Worm (Caenorhabditis elegans): Measurements from ENCODE around the gene mat-2.

Gene mat-2

DNA sequence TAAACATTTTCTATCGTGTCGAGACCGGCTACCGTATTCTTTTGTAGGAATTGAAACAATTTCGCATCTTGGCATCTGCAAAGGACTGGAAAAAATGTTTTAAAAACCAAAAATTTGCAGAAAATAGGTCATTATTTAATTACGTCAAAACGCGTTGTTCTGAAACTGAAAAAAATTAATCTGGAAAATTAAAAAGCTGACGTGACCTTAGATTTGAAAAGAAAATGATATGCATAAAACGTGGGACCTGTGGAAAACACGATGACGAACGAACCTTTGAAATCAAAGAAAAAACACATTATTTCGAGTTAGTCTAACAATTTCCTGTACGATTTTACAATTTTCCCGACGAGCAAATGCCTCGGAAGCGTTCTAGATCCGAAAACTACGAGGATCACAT is 8.4 kb upstream of the mat-2 start, which contains the start of gene C09H10.9:
TSS of gene C09H10.9 (plus strand) at position 301 of the 400 bp plus-strand sequence.
- TF ChIP-seq ceh-6 (GFP tag; optimal IDR thresholded peaks at IDR 0.05): no peak
- TF ChIP-seq ceh-22 (tag; optimal IDR thresholded peaks at IDR 0.05): no peak
- TF ChIP-seq hlh-8 (tag; optimal IDR thresholded peaks at IDR 0.05): no peak
- TF ChIP-seq Y22D7AL.16 (tag; optimal IDR thresholded peaks at IDR 0.05): no peak

ce11 chrII:11105981-11106711 is 6.4 kb upstream of the mat-2 start, which contains the start of gene nasp-1:
TSS of gene nasp-1 (plus strand) at chrII:11106612.
- no peak for TF ChIP-seq sox-2 (GFP tag; IDR thresholded peaks at IDR 0.05)

- no peak for TF ChIP-seq hlh-30 (tag; optimal IDR thresholded peaks at IDR 0.05; ENCODE audit: insufficient read depth)
- TF ChIP-seq ref-2 (tag; optimal IDR thresholded peaks at IDR 0.05): no peak
- TF ChIP-seq ceh-6 (GFP tag; optimal IDR thresholded peaks at IDR 0.05): no peak
- TF ChIP-seq ceh-14 (tag; optimal IDR thresholded peaks at IDR 0.05): no peak
Observed at ce11 chrII:11107828-11108227, 4.7 kb upstream of the mat-2 start, which contains the start of gene apc-17. TSS of gene apc-17 (plus strand) at chrII:11108128.

DNA sequence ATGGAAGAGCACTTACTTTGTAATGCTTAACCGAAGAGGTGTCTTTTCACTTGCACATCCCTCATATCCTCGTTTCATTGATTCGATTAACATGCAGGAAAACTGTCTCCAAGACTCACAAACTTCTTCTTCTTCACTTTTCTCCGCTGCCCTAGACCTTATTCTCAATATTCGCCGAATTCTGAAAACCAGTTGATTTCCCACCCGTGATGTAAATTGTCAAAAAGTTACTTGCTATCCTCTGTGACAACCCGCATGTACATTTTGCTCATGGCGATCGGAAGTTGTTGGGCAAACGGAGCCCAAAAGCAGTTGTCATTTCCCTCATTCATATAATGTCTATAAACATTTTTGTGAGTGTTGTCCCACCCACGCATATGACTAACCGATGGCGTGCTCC is 2.1 kb upstream of the mat-2 start:
- no peak for TF ChIP-seq eyg-1 (tag; optimal IDR thresholded peaks at IDR 0.05)
- TF ChIP-seq ceh-31 (tag; optimal IDR thresholded peaks at IDR 0.05): no peak
- TF ChIP-seq sox-2 (GFP tag; IDR thresholded peaks at IDR 0.05): no peak
- no peak for TF ChIP-seq ztf-16 (tag; optimal IDR thresholded peaks at IDR 0.05)
- TF ChIP-seq C38D4.7 (GFP tag; optimal IDR thresholded peaks at IDR 0.05): no peak
- TF ChIP-seq ttx-3 (tag; optimal IDR thresholded peaks at IDR 0.05): no peak
- no peak for TF ChIP-seq ets-4 (tag; optimal IDR thresholded peaks at IDR 0.05)
- TF ChIP-seq mec-3 (tag; optimal IDR thresholded peaks at IDR 0.05; ENCODE audit: borderline replicate concordance): no peak
- TF ChIP-seq dve-1 (tag; optimal IDR thresholded peaks at IDR 0.05): no peak
- no peak for TF ChIP-seq hlh-30 (tag; optimal IDR thresholded peaks at IDR 0.05; ENCODE audit: insufficient read depth)
- no peak for TF ChIP-seq pat-9 (tag; optimal IDR thresholded peaks at IDR 0.05)
- no peak for TF ChIP-seq tbx-2 (tag; optimal IDR thresholded peaks at IDR 0.05)
- no peak for TF ChIP-seq ceh-2 (tag; optimal IDR thresholded peaks at IDR 0.05)
- no peak for TF ChIP-seq unc-86 (tag; optimal IDR thresholded peaks at IDR 0.05)
- TF ChIP-seq tbx-7 (tag; optimal IDR thresholded peaks at IDR 0.05): no peak
- no peak for TF ChIP-seq fkh-6 (tag; optimal IDR thresholded peaks at IDR 0.05)

ce11 chrII:11111107-11111506 is 1.4 kb upstream of the mat-2 start, which contains the start of gene glb-4:
TSS of gene glb-4 (minus strand) at chrII:11111207.
- TF ChIP-seq tbx-2 (tag; optimal IDR thresholded peaks at IDR 0.05) (no peak), pat-9 (tag; optimal IDR thresholded peaks at IDR 0.05) (no peak), ceh-31 (tag; optimal IDR thresholded peaks at IDR 0.05) (no peak), ttx-3 (tag; optimal IDR thresholded peaks at IDR 0.05) (no peak), ceh-19 (GFP tag; optimal IDR thresholded peaks at IDR 0.05) (no peak), hlh-15 (tag; optimal IDR thresholded peaks at IDR 0.05) (no peak), fkh-6 (tag; optimal IDR thresholded peaks at IDR 0.05) (no peak), odd-2 (tag; optimal IDR thresholded peaks at IDR 0.05) (no peak), gmeb-2 (tag; optimal IDR thresholded peaks at IDR 0.05) (no peak), nfya-1 (tag; optimal IDR thresholded peaks at IDR 0.05) (no peak), unc-3 (GFP tag; conservative IDR thresholded peaks at IDR 0.05) (no peak), unc-3 (tag; optimal IDR thresholded peaks at IDR 0.05) (no peak), C38D4.7 (GFP tag; optimal IDR thresholded peaks at IDR 0.05) (no peak), ztf-16 (tag; optimal IDR thresholded peaks at IDR 0.05) (no peak), ets-4 (tag; optimal IDR thresholded peaks at IDR 0.05) (no peak), K02D7.2 (tag; optimal IDR thresholded peaks at IDR 0.05) (no peak), pqm-1 (tag; optimal IDR thresholded peaks at IDR 0.05) (no peak)
